Worm (Caenorhabditis elegans): ENCODE data around the gene txt-13.
A peak's percentile ranks its signal among the peaks of the same experiment; 100 is the strongest.

The txt-13 gene

DNA sequence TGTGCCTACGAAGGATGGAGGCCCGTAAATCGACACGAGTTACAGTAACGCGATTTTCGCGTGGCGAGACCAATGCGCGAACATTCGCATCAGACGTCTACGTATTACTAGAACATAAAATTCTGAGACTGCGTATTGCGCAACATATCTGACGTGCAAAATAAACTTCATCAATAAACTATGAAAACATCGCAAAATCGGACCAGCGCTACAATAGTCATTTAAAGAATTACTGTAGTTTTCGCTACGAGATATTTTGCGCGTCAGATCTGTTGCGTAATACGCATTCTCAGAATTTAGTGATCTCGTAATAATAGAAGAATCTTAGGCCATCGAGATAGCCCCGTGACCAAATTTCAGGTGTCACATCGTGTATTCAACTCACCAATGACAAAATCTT lies 23.9 kb downstream of the txt-13 start:
- TF ChIP-seq elt-1 (tag; optimal IDR thresholded peaks at IDR 0.05), result no peak
- no peak for TF ChIP-seq nhr-10 (tag; optimal IDR thresholded peaks at IDR 0.05)
- TF ChIP-seq elt-3 (tag; optimal IDR thresholded peaks at IDR 0.05), result no peak
- no peak for TF ChIP-seq sma-9 (GFP tag; optimal IDR thresholded peaks at IDR 0.05)
- TF ChIP-seq sma-9 (tag; optimal IDR thresholded peaks at IDR 0.05), result no peak
- no peak for TF ChIP-seq F13H6.1 (tag; optimal IDR thresholded peaks at IDR 0.05)
- TF ChIP-seq snpc-4 (tag; optimal IDR thresholded peaks at IDR 0.05), result no peak

DNA sequence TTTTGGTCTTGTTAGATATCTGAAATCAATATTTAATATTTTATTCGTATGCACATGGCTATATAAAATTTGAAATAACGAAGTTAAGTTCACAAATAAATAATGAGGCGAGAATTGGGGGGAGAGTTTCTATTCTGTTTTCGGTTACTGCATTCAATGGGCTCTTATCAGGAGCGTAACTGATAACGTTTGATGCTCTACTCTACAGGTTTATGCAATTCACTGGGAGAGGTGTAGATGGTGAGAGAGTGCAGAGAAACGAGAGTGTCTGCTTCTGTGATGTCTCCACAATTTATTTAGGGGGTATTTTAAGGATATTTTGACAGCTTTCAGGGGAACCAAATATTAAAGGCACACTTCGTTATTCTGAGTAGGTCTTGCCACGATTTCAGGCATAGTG lies 24.4 kb downstream of the txt-13 start, which contains the start of gene C14A4.6:
Gene C14A4.6 (minus strand): TSS at position 19 of the 400 bp plus-strand sequence.
- TF ChIP-seq crh-2 (tag; optimal IDR thresholded peaks at IDR 0.05) (peak; percentile 54), fos-1 (tag; optimal IDR thresholded peaks at IDR 0.05) (peak; percentile 74), ama-1 (optimal IDR thresholded peaks at IDR 0.05) (no peak), egl-27 (tag; optimal IDR thresholded peaks at IDR 0.05) (no peak), sma-3 (GFP tag; optimal IDR thresholded peaks at IDR 0.05) (no peak)

DNA sequence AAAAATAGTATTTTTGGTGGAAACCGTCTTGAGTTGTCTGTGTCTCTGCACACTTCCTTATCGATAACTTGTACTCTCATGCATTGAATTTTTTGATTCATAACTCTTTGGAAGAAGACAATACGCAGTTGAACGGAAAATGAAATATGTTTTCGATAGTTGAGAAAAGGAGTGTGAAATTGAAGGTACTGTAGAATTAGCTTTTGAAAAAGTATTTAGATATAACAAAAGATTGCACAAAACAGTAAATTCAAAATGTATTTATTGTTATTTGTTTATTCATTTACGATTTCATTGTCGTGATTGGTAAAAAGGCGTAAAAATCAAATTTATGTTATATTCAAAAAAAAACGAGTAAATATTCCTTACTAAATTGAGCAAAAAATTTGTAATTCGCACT lies 26.1 kb downstream of the txt-13 start, which contains the start of gene C14A4.7:
Gene C14A4.7 (minus strand): TSS at position 101 of the 400 bp plus-strand sequence.
- TF ChIP-seq elt-1 (tag; optimal IDR thresholded peaks at IDR 0.05) (no peak), fos-1 (tag; optimal IDR thresholded peaks at IDR 0.05) (peak; percentile 37), nhr-237 (tag; optimal IDR thresholded peaks at IDR 0.05) (no peak), ceh-82 (tag; optimal IDR thresholded peaks at IDR 0.05) (no peak)

DNA sequence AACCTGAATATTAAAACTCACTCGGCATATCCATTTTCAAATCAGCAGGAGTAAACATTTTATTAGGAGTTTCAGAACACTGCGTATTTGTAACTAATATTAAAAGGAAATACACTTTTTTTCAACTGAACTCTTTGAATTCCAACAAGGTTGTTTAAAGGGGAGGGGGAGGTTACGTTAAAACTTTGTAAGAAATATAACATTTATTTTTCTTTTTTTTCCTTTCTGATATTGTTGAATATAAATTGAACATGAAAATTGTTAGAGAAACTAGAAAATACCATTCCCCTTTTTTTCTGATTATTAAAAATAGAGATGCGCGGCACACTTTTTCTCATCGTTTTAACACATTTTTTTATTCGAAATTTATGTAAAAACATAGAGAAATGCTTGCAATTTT lies 27.6 kb downstream of the txt-13 start, which contains the start of gene C14A4.8:
Gene C14A4.8 (minus strand): TSS at position 101 of the 400 bp plus-strand sequence.
- TF ChIP-seq unc-39 (tag; optimal IDR thresholded peaks at IDR 0.05), result no peak
- no peak for TF ChIP-seq nhr-129 (tag; optimal IDR thresholded peaks at IDR 0.05)
- no peak for TF ChIP-seq R02D3.7 (tag; optimal IDR thresholded peaks at IDR 0.05)
- TF ChIP-seq ceh-82 (tag; optimal IDR thresholded peaks at IDR 0.05), result no peak
- TF ChIP-seq lin-11 (tag; optimal IDR thresholded peaks at IDR 0.05), result no peak
- no peak for TF ChIP-seq skn-1 (tag; optimal IDR thresholded peaks at IDR 0.05)
- no peak for TF ChIP-seq aly-2 (tag; optimal IDR thresholded peaks at IDR 0.05)
- TF ChIP-seq nhr-23 (tag; optimal IDR thresholded peaks at IDR 0.05), result no peak
- no peak for TF ChIP-seq mdl-1 (tag; optimal IDR thresholded peaks at IDR 0.05)
- no peak for TF ChIP-seq F13H6.1 (tag; optimal IDR thresholded peaks at IDR 0.05)
- no peak for TF ChIP-seq nhr-25 (tag; optimal IDR thresholded peaks at IDR 0.05)
- TF ChIP-seq lin-13 (GFP tag; optimal IDR thresholded peaks at IDR 0.05), result no peak
- no peak for TF ChIP-seq ztf-11 (tag; optimal IDR thresholded peaks at IDR 0.05)
- TF ChIP-seq ZK546.5 (tag; optimal IDR thresholded peaks at IDR 0.05), result no peak
- TF ChIP-seq unc-62 (GFP tag; optimal IDR thresholded peaks at IDR 0.05), result no peak
- no peak for TF ChIP-seq elt-3 (tag; optimal IDR thresholded peaks at IDR 0.05)

DNA sequence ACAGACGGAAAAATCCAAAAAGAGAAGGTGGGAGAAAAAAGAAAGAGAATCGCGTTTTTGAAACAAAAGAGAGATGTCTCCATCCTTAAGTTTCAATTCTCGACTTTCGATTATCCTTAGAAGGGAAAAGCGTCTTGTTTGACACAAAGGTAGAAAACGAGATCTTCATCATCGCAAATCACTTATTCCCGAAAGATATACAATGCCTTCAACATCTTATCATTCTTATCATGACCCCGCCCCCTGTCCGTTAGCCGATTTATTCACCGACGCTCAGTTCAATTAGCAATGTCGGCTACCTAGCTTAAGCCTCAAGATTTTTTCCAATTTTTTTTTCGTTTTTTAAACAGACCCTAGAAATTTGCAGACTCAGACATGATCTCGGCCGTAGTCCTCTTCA lies 28.6 kb downstream of the txt-13 start, which contains the start of gene C14A4.9:
Gene C14A4.9 (plus strand): TSS at position 368 of the 400 bp plus-strand sequence.
- no peak for TF ChIP-seq nhr-77 (tag; optimal IDR thresholded peaks at IDR 0.05)
- no peak for TF ChIP-seq nhr-129 (tag; optimal IDR thresholded peaks at IDR 0.05)
- no peak for TF ChIP-seq skn-1 (tag; optimal IDR thresholded peaks at IDR 0.05)
- TF ChIP-seq blmp-1 (tag; optimal IDR thresholded peaks at IDR 0.05; ENCODE audit: insufficient read depth), result peak; percentile 26

DNA sequence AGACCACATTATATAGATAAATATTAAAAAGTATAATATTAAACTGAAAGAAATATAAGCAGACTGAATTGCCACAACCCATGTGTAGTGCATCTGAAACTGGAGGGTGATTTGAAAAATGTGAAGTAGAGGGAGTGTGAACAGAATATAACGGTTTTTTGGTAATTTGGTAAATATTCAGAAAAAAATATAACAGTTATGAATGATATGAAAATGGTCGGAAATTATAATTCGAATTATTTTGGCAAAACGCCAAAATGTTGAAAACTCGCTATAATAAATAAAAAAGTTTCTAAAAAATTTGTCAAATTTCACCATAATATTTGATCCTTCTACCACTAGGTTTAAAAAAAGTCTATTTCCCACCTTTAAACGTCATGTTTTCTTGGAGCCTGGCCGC lies 31.8 kb downstream of the txt-13 start, which contains the start of gene srv-2:
Gene srv-2 (minus strand): TSS at position 101 of the 400 bp plus-strand sequence.
- no peak for TF ChIP-seq unc-55 (GFP tag; optimal IDR thresholded peaks at IDR 0.05)
- TF ChIP-seq lin-13 (GFP tag; optimal IDR thresholded peaks at IDR 0.05), result no peak
- no peak for TF ChIP-seq sma-3 (GFP tag; optimal IDR thresholded peaks at IDR 0.05)
- TF ChIP-seq egl-27 (tag; optimal IDR thresholded peaks at IDR 0.05), result no peak
- no peak for TF ChIP-seq nhr-21 (tag; optimal IDR thresholded peaks at IDR 0.05)
- TF ChIP-seq ztf-4 (tag; optimal IDR thresholded peaks at IDR 0.05), result no peak
- no peak for TF ChIP-seq ceh-16 (tag; optimal IDR thresholded peaks at IDR 0.05)
- TF ChIP-seq elt-1 (tag; optimal IDR thresholded peaks at IDR 0.05), result no peak
- TF ChIP-seq nhr-10 (tag; optimal IDR thresholded peaks at IDR 0.05), result no peak
- TF ChIP-seq alr-1 (tag; optimal IDR thresholded peaks at IDR 0.05), result no peak
- TF ChIP-seq mdl-1 (tag; optimal IDR thresholded peaks at IDR 0.05), result no peak
- TF ChIP-seq nhr-237 (tag; optimal IDR thresholded peaks at IDR 0.05), result no peak
- TF ChIP-seq dmd-4 (tag; optimal IDR thresholded peaks at IDR 0.05), result no peak
- TF ChIP-seq nhr-6 (tag; optimal IDR thresholded peaks at IDR 0.05), result no peak
- TF ChIP-seq peb-1 (tag; optimal IDR thresholded peaks at IDR 0.05), result no peak
- TF ChIP-seq ztf-11 (tag; optimal IDR thresholded peaks at IDR 0.05), result no peak
- no peak for TF ChIP-seq C34F6.9 (tag; optimal IDR thresholded peaks at IDR 0.05)
- TF ChIP-seq R02D3.7 (tag; optimal IDR thresholded peaks at IDR 0.05), result no peak
- TF ChIP-seq F13H6.1 (tag; optimal IDR thresholded peaks at IDR 0.05), result no peak
- TF ChIP-seq crh-2 (tag; optimal IDR thresholded peaks at IDR 0.05), result no peak

Data from whole organism, L2 larva.